Fruit fly (Drosophila melanogaster): ENCODE results near the gene tld.

tld gene

dm6 chr3R:24767667-24768340, 18.3 kb downstream of the tld start (continued):
- TF ChIP-seq Gug (GFP tag; IDR thresholded peaks at IDR 0.05): no peak
- TF ChIP-seq E2f1 (GFP tag; IDR thresholded peaks at IDR 0.05): no peak
- TF ChIP-seq CG12071 (GFP tag; optimal IDR thresholded peaks at IDR 0.05): no peak
- no peak for TF ChIP-seq bigmax (GFP tag; optimal IDR thresholded peaks at IDR 0.05)
- no peak for TF ChIP-seq cas (GFP tag; IDR thresholded peaks at IDR 0.05)
- TF ChIP-seq CG14667 (GFP tag; IDR thresholded peaks at IDR 0.05): no peak
- no peak for TF ChIP-seq Hmr (GFP tag; optimal IDR thresholded peaks at IDR 0.05)
- peak in 1 of 3 experiments; percentile 64 for TF ChIP-seq lola (GFP tag; optimal IDR thresholded peaks at IDR 0.05)
- TF ChIP-seq CG2129 (GFP tag; IDR thresholded peaks at IDR 0.05; ENCODE audit: partially characterized antibody): no peak
- TF ChIP-seq CG32532 (GFP tag; IDR thresholded peaks at IDR 0.05): no peak
- no peak for TF ChIP-seq Atf3 (GFP tag; optimal IDR thresholded peaks at IDR 0.05)
- no peak for TF ChIP-seq Meics (GFP tag; optimal IDR thresholded peaks at IDR 0.05)
- no peak for TF ChIP-seq lov (optimal IDR thresholded peaks at IDR 0.05)
- no peak for TF ChIP-seq lov (GFP tag; IDR thresholded peaks at IDR 0.05)
- no peak for TF ChIP-seq Stat92E (GFP tag; optimal IDR thresholded peaks at IDR 0.05)
- TF ChIP-seq Sry-β (GFP tag; optimal IDR thresholded peaks at IDR 0.05): no peak
- TF ChIP-seq cg (GFP tag; optimal IDR thresholded peaks at IDR 0.05): peak; percentile 71
- no peak for TF ChIP-seq mld (GFP tag; IDR thresholded peaks at IDR 0.05; ENCODE audit: partially characterized antibody)
- peak; percentile 49 to 73 for TF ChIP-seq Trl (optimal IDR thresholded peaks at IDR 0.05)
- no peak for TF ChIP-seq Trl (GFP tag; optimal IDR thresholded peaks at IDR 0.05)
- TF ChIP-seq usp (GFP tag; optimal IDR thresholded peaks at IDR 0.05): no peak
- TF ChIP-seq CG6175 (GFP tag; IDR thresholded peaks at IDR 0.05): no peak
- peak; percentile 7 for TF ChIP-seq CG6813 (GFP tag; optimal IDR thresholded peaks at IDR 0.05)
- no peak for TF ChIP-seq CG12104 (GFP tag; optimal IDR thresholded peaks at IDR 0.05)
- TF ChIP-seq CG17359 (tag; optimal IDR thresholded peaks at IDR 0.05): no peak
- no peak for TF ChIP-seq Hmx (GFP tag; optimal IDR thresholded peaks at IDR 0.05)
- TF ChIP-seq run (tag; optimal IDR thresholded peaks at IDR 0.05): no peak
- no peak for TF ChIP-seq Tbp (GFP tag; optimal IDR thresholded peaks at IDR 0.05)
- no peak for TF ChIP-seq E2f2 (GFP tag; IDR thresholded peaks at IDR 0.05)
- TF ChIP-seq CG15601 (tag; optimal IDR thresholded peaks at IDR 0.05): peak; percentile 11
- no peak for TF ChIP-seq grau (tag; optimal IDR thresholded peaks at IDR 0.05)
- TF ChIP-seq CG11695 (GFP tag; IDR thresholded peaks at IDR 0.05): no peak
- no peak for TF ChIP-seq CG15073 (GFP tag; optimal IDR thresholded peaks at IDR 0.05)
- TF ChIP-seq CkIIα-i1 (GFP tag; IDR thresholded peaks at IDR 0.05): no peak
- no peak for TF ChIP-seq croc (GFP tag; conservative IDR thresholded peaks at IDR 0.05)
- no peak for TF ChIP-seq Camta (GFP tag; optimal IDR thresholded peaks at IDR 0.05)
- TF ChIP-seq CG11696 (GFP tag; IDR thresholded peaks at IDR 0.05): no peak
- TF ChIP-seq CG10267 (tag; optimal IDR thresholded peaks at IDR 0.05): no peak
- TF ChIP-seq CG4820 (GFP tag; optimal IDR thresholded peaks at IDR 0.05): no peak
- peak in 1 of 2 experiments; percentile 62 for TF ChIP-seq Hr78 (GFP tag; optimal IDR thresholded peaks at IDR 0.05)
- no peak for TF ChIP-seq CG17186 (GFP tag; optimal IDR thresholded peaks at IDR 0.05)
- TF ChIP-seq Oaz (GFP tag; IDR thresholded peaks at IDR 0.05): no peak
- no peak for TF ChIP-seq CG1602 (GFP tag; optimal IDR thresholded peaks at IDR 0.05)
- no peak for TF ChIP-seq salm (tag; optimal IDR thresholded peaks at IDR 0.05)
- no peak for TF ChIP-seq dpn (GFP tag; optimal IDR thresholded peaks at IDR 0.05)
- TF ChIP-seq CG13624 (GFP tag; optimal IDR thresholded peaks at IDR 0.05): no peak
- no peak for TF ChIP-seq HHEX (GFP tag; optimal IDR thresholded peaks at IDR 0.05)
- TF ChIP-seq CG1832 (GFP tag; optimal IDR thresholded peaks at IDR 0.05): no peak
- no peak for TF ChIP-seq tap (tag; optimal IDR thresholded peaks at IDR 0.05)
- no peak for TF ChIP-seq CG2120 (GFP tag; optimal IDR thresholded peaks at IDR 0.05)
- TF ChIP-seq gem (tag; optimal IDR thresholded peaks at IDR 0.05): no peak

Data from whole organism, embryonic.